Worm (Caenorhabditis elegans) whole organism, midembryonic: ENCODE measurements around the gene sodh-2.

ENCODE experiments used
- T22C8.4 ChIP-seq: fragments of 200-800 bp; sonication (Bioruptor generic); IDR thresholded peaks from 2 replicates; pipeline ENCODE4 v1.3.6; 2022; ENCODE audit warnings: missing genetic modification characterization, missing compliant biosample characterization
- cog-1 ChIP-seq: sonication (generic microtip); optimal IDR thresholded peaks from 2 replicates; lab custom pipeline; 2016; ENCODE audit warnings: missing genetic modification characterization, missing compliant biosample characterization
- flt-1 ChIP-seq: fragments of 200-800 bp; sonication (Bioruptor generic); IDR thresholded peaks from 2 replicates; pipeline ENCODE4 v1.3.6; 2022; ENCODE audit warnings: missing genetic modification characterization, missing compliant biosample characterization
- klf-2 ChIP-seq: fragments of 200-800 bp; sonication (Bioruptor generic); conservative IDR thresholded peaks from 2 replicates; pipeline ENCODE4 v1.3.6; 2022; ENCODE audit warnings: missing genetic modification reagents, missing genetic modification characterization, missing compliant biosample characterization
- med-1 ChIP-seq: sonication (generic microtip); optimal IDR thresholded peaks from 2 replicates; lab custom pipeline; 2017; ENCODE audit warnings: missing genetic modification characterization, mild to moderate bottlenecking, missing compliant biosample characterization, antibody characterized with exemption, missing genetic modification reagents; ENCODE audit not compliant: insufficient read depth
- ref-1 ChIP-seq: fragments of 200-800 bp; sonication (Bioruptor generic); conservative IDR thresholded peaks from 2 replicates; pipeline ENCODE4 v1.3.6; 2022; ENCODE audit warnings: missing genetic modification reagents, missing genetic modification characterization, missing compliant biosample characterization
- tab-1 ChIP-seq: fragments of 200-800 bp; sonication (Bioruptor generic); IDR thresholded peaks from 2 replicates; pipeline ENCODE4 v1.3.6; 2022; ENCODE audit warnings: missing genetic modification characterization, missing compliant biosample characterization
- ztf-23 ChIP-seq: fragments of 200-800 bp; sonication (Bioruptor generic); IDR thresholded peaks from 2 replicates; pipeline ENCODE4 v1.3.6; 2022; ENCODE audit warnings: missing genetic modification reagents, missing genetic modification characterization, missing compliant biosample characterization
- ztf-29 ChIP-seq: fragments of 200-800 bp; sonication (Bioruptor generic); IDR thresholded peaks from 2 replicates; pipeline ENCODE4 v1.3.6; 2022; ENCODE audit warnings: missing genetic modification reagents, missing genetic modification characterization, missing compliant biosample characterization

The sodh-2 gene

DNA sequence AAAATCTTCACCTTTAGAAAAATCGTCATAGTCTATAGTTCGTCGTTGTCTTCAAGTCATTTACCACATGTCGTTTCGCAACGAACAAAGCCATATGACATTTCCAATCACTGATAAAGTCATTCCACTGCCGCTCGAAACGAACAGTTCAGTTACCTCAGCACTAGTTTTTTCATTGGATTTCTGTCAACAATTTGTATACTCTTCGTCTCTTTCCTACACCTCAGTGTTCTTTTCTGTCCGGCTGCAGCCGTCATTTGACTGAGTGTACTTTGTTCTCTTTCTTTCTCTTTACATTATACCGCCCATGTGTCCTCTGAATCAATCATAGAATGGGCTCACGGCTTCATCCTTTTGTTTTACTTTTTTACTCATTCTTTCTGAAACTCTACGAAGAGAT is 30.2 kb upstream of the sodh-2 start:
- TF ChIP-seq ztf-29 (GFP tag; lab: Robert Waterston, UW) (no peak), med-1 (GFP tag; lab: Kevin White, UChicago) (no peak), T22C8.4 (no peak), klf-2 (GFP tag; lab: Robert Waterston, UW) (no peak), tab-1 (GFP tag; lab: Robert Waterston, UW) (no peak), ref-1 (GFP tag; lab: Robert Waterston, UW) (no peak), ztf-23 (GFP tag; lab: Robert Waterston, UW) (no peak), flt-1 (GFP tag; lab: Robert Waterston, UW) (no peak), cog-1 (tag; lab: Kevin White, UChicago) (no peak)

DNA sequence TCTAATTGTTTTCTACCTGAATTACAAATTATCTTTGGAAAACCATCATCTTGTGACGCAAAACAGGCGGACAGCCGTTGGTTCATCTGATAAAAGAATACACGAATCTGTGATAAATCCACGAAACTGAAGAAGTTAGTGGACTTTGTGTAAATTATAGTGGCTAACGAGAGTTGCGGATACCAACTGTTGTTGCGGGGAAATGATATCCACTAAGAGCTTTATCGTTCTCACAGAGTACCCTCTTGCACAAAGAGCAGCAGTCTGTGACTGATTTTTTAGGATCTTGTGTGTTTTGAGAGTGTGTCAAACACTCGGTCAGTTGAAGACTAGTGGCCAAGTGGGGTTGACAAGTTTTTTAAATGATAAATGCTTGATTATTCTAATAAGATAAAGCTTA is 28.6 kb upstream of the sodh-2 start:
- TF ChIP-seq klf-2 (GFP tag; lab: Robert Waterston, UW) (no peak), flt-1 (GFP tag; lab: Robert Waterston, UW) (no peak), ztf-23 (GFP tag; lab: Robert Waterston, UW) (no peak), ztf-29 (GFP tag; lab: Robert Waterston, UW) (no peak), med-1 (GFP tag; lab: Kevin White, UChicago) (no peak), cog-1 (tag; lab: Kevin White, UChicago) (no peak), T22C8.4 (no peak), ref-1 (GFP tag; lab: Robert Waterston, UW) (no peak), tab-1 (GFP tag; lab: Robert Waterston, UW) (no peak)

DNA sequence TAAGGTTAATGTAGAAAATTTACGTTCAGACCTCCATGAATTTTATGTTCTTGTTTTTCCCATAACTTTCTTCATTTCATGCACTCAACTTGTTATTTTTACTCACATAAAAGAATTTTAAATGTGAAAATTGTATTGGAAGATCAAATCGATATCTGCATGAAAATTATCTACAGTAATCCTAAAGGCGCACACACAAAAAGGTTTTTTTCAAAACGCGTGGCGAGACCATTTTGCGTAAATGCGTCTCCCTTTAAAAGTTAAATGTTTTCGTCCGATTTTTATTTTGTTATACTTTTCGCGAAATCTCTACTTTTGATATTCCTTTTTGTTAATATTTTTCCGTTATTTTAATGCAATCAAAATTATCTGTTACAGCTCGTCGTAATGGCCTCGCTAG is 26.1 kb upstream of the sodh-2 start, which contains the start of gene R31.2:
Gene R31.2 (plus strand): TSS at position 388 of the 400 bp plus-strand sequence.
- TF ChIP-seq cog-1 (tag; lab: Kevin White, UChicago) (no peak), T22C8.4 (no peak), ref-1 (GFP tag; lab: Robert Waterston, UW) (no peak), ztf-29 (GFP tag; lab: Robert Waterston, UW) (no peak), tab-1 (GFP tag; lab: Robert Waterston, UW) (no peak), med-1 (GFP tag; lab: Kevin White, UChicago) (no peak), ztf-23 (GFP tag; lab: Robert Waterston, UW) (no peak)

DNA sequence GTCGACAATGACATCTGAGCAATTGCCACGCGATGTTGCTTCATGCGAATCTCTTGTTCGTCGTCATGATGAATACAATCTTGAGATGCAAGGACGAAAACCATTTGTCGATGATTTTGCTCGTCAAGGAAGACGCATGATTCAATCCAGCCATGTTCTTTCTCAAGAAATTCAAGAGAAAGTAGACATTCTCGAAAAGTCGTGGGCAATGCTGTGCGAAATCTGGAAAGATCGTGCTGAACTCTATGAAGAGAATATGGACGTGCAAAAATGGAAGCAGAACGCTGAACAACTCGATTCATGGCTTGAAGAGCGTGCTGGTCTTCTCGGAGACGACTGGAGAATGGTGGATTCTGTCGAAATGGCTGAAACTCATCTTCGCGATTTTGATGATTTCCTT is 22.2 kb upstream of the sodh-2 start:
- TF ChIP-seq cog-1 (tag; lab: Kevin White, UChicago) = no peak
- no peak for TF ChIP-seq klf-2 (GFP tag; lab: Robert Waterston, UW)
- no peak for TF ChIP-seq tab-1 (GFP tag; lab: Robert Waterston, UW)
- TF ChIP-seq med-1 (GFP tag; lab: Kevin White, UChicago) = no peak
- TF ChIP-seq ref-1 (GFP tag; lab: Robert Waterston, UW) = no peak
- no peak for TF ChIP-seq flt-1 (GFP tag; lab: Robert Waterston, UW)
- no peak for TF ChIP-seq ztf-23 (GFP tag; lab: Robert Waterston, UW)
- no peak for TF ChIP-seq T22C8.4
- no peak for TF ChIP-seq ztf-29 (GFP tag; lab: Robert Waterston, UW)

DNA sequence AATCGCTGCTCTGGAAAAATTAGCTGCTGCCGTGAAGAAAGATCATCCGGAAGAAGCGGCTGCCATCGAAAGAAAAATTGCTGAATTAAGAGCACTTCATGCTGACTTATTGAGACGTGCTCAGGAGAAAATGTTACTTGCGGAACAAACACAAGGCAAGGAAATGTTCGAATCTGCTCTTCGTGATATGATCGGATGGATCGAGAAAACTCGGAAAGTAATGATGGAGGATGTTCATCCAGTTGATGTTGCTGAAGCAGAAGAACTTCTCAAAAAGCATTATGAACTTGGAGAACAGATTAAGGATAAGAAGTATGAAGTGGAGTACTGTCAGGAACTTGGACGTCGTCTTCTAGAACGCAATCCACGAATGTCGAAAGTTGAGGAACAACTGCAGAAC is 14.9 kb upstream of the sodh-2 start:
- TF ChIP-seq ref-1 (GFP tag; lab: Robert Waterston, UW) = no peak
- TF ChIP-seq med-1 (GFP tag; lab: Kevin White, UChicago) = no peak
- no peak for TF ChIP-seq klf-2 (GFP tag; lab: Robert Waterston, UW)
- TF ChIP-seq tab-1 (GFP tag; lab: Robert Waterston, UW) = no peak
- TF ChIP-seq cog-1 (tag; lab: Kevin White, UChicago) = no peak
- TF ChIP-seq ztf-23 (GFP tag; lab: Robert Waterston, UW) = no peak
- TF ChIP-seq T22C8.4 = no peak
- no peak for TF ChIP-seq flt-1 (GFP tag; lab: Robert Waterston, UW)
- no peak for TF ChIP-seq ztf-29 (GFP tag; lab: Robert Waterston, UW)

DNA sequence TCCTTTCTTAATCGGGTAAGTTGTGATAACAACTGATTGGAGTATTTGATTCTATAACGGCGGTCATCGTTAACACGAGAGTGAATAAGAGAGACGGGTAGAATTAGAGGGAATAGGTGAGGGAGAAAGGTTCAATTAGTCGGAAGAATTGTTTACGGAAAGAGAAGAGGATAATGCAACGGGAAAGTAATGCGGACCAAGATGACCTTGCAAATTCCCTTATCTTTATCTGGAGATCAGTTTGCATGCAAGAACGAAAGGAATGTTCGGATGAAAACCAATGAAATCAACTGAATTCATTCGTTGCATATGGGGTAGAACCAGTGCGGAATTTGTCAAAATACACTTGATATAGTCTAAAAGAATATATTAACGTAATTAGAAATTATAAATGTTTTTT is 11.1 kb upstream of the sodh-2 start:
- TF ChIP-seq ztf-23 (GFP tag; lab: Robert Waterston, UW) (no peak), cog-1 (tag; lab: Kevin White, UChicago) (no peak), ztf-29 (GFP tag; lab: Robert Waterston, UW) (no peak), T22C8.4 (no peak), flt-1 (GFP tag; lab: Robert Waterston, UW) (no peak), med-1 (GFP tag; lab: Kevin White, UChicago) (no peak), klf-2 (GFP tag; lab: Robert Waterston, UW) (no peak), tab-1 (GFP tag; lab: Robert Waterston, UW) (no peak), ref-1 (GFP tag; lab: Robert Waterston, UW) (no peak)

DNA sequence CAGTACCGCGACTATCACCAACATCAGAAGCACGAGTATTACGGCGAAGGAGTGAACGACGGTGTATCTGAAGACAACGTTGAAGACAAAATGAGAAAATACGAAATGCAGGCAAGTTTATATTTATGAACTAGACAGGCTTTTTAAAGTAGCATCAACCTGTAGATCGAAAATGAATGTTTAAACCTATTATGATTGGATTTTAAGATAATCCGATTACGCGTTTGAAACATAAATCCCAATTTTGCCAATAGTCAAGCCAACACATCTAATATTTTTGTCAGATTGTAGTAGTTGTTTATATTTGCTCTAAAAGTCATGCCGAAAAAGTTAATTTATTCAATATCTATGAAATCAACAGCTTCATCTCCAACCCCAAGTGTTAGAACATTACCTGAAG is 10.2 kb upstream of the sodh-2 start:
- no peak for TF ChIP-seq med-1 (GFP tag; lab: Kevin White, UChicago)
- TF ChIP-seq ztf-29 (GFP tag; lab: Robert Waterston, UW) = no peak
- TF ChIP-seq tab-1 (GFP tag; lab: Robert Waterston, UW) = no peak
- no peak for TF ChIP-seq klf-2 (GFP tag; lab: Robert Waterston, UW)
- TF ChIP-seq flt-1 (GFP tag; lab: Robert Waterston, UW) = no peak
- TF ChIP-seq cog-1 (tag; lab: Kevin White, UChicago) = no peak
- TF ChIP-seq ztf-23 (GFP tag; lab: Robert Waterston, UW) = no peak
- TF ChIP-seq T22C8.4 = no peak

DNA sequence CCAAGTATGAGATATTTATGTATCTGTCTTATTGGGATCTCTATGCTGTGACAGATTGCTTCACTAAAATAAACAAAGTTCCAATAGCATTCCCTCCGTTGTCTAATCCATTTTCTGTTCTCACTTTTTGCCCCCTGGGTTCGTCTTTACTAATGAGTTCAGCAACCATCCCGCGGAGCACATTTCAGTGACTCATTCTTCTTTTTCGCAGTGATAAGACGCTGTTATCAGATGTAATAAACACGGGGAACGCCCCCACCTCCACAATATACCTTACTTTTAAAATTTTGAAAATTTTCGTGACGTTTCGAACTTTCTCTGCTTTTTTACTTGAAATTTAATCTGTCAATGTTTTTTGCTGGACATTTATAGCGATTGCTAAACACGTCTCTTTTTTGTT is 9.1 kb upstream of the sodh-2 start:
- no peak for TF ChIP-seq tab-1 (GFP tag; lab: Robert Waterston, UW)
- no peak for TF ChIP-seq klf-2 (GFP tag; lab: Robert Waterston, UW)
- TF ChIP-seq cog-1 (tag; lab: Kevin White, UChicago) = no peak
- no peak for TF ChIP-seq ztf-29 (GFP tag; lab: Robert Waterston, UW)
- no peak for TF ChIP-seq ztf-23 (GFP tag; lab: Robert Waterston, UW)
- TF ChIP-seq med-1 (GFP tag; lab: Kevin White, UChicago) = no peak
- no peak for TF ChIP-seq T22C8.4
- no peak for TF ChIP-seq flt-1 (GFP tag; lab: Robert Waterston, UW)
- TF ChIP-seq ref-1 (GFP tag; lab: Robert Waterston, UW) = no peak

DNA sequence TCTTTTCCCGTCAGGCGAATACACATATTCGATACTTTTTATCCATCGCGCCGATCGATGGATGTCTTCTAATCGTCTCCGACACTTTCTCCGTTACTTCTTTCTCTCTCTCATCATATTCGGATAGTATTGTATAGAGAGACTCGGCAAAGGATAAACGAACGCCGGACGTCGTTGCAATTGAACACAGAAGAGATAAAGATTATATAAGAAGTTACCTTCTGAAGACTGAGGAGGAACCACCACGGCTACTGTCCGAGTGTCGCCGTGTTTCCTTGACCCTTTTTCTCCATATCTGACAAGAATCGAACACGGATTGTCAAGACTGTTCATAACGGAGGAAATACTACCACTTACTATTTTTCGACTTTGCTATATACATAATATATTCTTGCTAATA is 8.1 kb upstream of the sodh-2 start, which contains the start of gene sma-1:
Gene sma-1 (plus strand): TSS at position 301 of the 400 bp plus-strand sequence.
- TF ChIP-seq flt-1 (GFP tag; lab: Robert Waterston, UW) (no peak), klf-2 (GFP tag; lab: Robert Waterston, UW) (no peak)
